Worm (Caenorhabditis elegans) whole organism, L3 larva: ENCODE data around the gene plr-1.

Experiments
- aly-2 ChIP-seq: fragments of 150-350 bp; optimal IDR thresholded peaks from 2 replicates; lab custom pipeline; 2014; ENCODE audit warnings: missing biosample characterization, missing genetic modification characterization
- ama-1 ChIP-seq: fragments of 150-350 bp; optimal IDR thresholded peaks from 2 replicates; lab custom pipeline; 2018
- elt-2 ChIP-seq: sonication (generic microtip); optimal IDR thresholded peaks from 2 replicates; lab custom pipeline; 2016; ENCODE audit warnings: missing genetic modification reagents, mild to moderate bottlenecking, missing genetic modification characterization, missing compliant biosample characterization
- fkh-10 ChIP-seq: sonication (generic microtip); optimal IDR thresholded peaks from 2 replicates; lab custom pipeline; 2017; ENCODE audit warnings: missing biosample characterization, missing genetic modification reagents, missing genetic modification characterization
- nfya-1 ChIP-seq: sonication (generic microtip); optimal IDR thresholded peaks from 2 replicates; lab custom pipeline; 2017; ENCODE audit warnings: missing genetic modification characterization, mild to moderate bottlenecking, missing compliant biosample characterization, antibody characterized with exemption, moderate library complexity; ENCODE audit not compliant: insufficient read depth
- nhr-43 ChIP-seq: sonication (generic microtip); optimal IDR thresholded peaks from 2 replicates; lab custom pipeline; 2016; ENCODE audit warnings: mild to moderate bottlenecking, missing genetic modification characterization, missing compliant biosample characterization; ENCODE audit not compliant: poor library complexity, severe bottlenecking
- sea-2 ChIP-seq: fragments of 150-350 bp; sonication (generic microtip); optimal IDR thresholded peaks from 4 replicates; lab custom pipeline; 2014; ENCODE audit warnings: missing biosample characterization, missing genetic modification reagents, missing genetic modification characterization

- TF ChIP-seq fkh-10 (GFP tag; lab: Kevin White, UChicago) (no peak), ama-1 (lab: Kevin White, UChicago) (no peak), nhr-43 (tag; lab: Kevin White, UChicago) (no peak), sea-2 (no peak), elt-2 (tag; lab: Kevin White, UChicago) (no peak), nfya-1 (tag; lab: Kevin White, UChicago) (no peak), aly-2 (tag; lab: Kevin White, UChicago) (no peak)
These were observed 1.2 kb downstream of the plr-1 start for ce11 chrIII:11457911-11458310.
